Fruit fly (Drosophila melanogaster) whole organism, pupa: Measurements from ENCODE around the gene CG12229.

Source experiments
- CG13204 ChIP-seq: fragments of 200-800 bp; sonication (Bioruptor generic); optimal IDR thresholded peaks from 2 replicates; lab custom pipeline; 2018; ENCODE audit warnings: missing biosample characterization, mild to moderate bottlenecking, missing genetic modification characterization, moderate library complexity
- CG15710 ChIP-seq: fragments of 200-800 bp; sonication (Bioruptor generic); optimal IDR thresholded peaks from 2 replicates; lab custom pipeline; 2018; ENCODE audit warnings: missing biosample characterization, mild to moderate bottlenecking, missing genetic modification characterization, moderate library complexity
- CG4496 ChIP-seq: fragments of 200-800 bp; sonication (Bioruptor generic); IDR thresholded peaks from 3 replicates; pipeline ENCODE4 v1.3.6; 2022; ENCODE audit warnings: missing biosample characterization, missing genetic modification characterization
- D1 ChIP-seq: fragments of 200-800 bp; sonication (Bioruptor generic); optimal IDR thresholded peaks from 2 replicates; lab custom pipeline; 2018; ENCODE audit warnings: missing biosample characterization, mild to moderate bottlenecking, missing genetic modification characterization, moderate library complexity
- Pif1B ChIP-seq: fragments of 200-800 bp; sonication (Bioruptor generic); optimal IDR thresholded peaks from 3 replicates; lab custom pipeline; 2016; ENCODE audit warnings: missing biosample characterization, missing genetic modification characterization
- Snoo ChIP-seq: fragments of 200-800 bp; sonication (Bioruptor generic); optimal IDR thresholded peaks from 3 replicates; lab custom pipeline; 2017; ENCODE audit warnings: missing biosample characterization, mild to moderate bottlenecking, missing genetic modification characterization, inconsistent platforms

DNA sequence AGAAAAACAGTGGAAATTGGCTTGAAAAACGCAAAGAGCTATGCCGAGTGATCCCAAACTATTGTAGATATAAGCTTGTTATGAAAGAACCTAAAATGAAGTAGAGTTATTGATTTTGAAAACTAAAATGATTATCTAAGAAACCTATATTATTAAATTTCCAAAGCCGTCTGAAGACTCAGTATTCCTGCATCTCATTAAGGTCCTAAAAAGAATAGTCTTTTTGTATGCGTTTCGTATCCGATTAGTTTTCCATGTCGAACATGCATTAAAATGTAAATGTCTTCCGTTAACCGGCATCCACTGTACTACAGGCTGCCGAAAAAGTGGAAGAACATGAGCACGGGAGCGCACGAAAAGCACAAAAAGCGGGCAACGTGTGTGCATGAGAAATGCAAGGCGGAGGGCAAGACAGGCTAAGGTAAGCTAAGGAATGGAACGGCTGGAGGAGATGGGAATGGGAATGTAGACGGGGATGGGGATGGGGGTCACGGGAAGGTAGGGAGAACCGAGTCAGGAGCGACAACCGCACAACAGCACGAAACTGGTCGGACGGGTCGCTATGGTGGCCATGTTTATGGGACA, 15.5 kb downstream of the CG12229 start:
- TF ChIP-seq CG15710 (tag; lab: Kevin White, UChicago) (peak; percentile 87), CG4496 (GFP tag; lab: Robert Waterston, UW) (no peak; the same call in 2 of the 3 replicates), Pif1B (peak; percentile 78), D1 (tag; lab: Kevin White, UChicago) (peak; percentile 55), Snoo (peak; percentile 68), CG13204 (GFP tag; lab: Kevin White, UChicago) (peak; percentile 69)
